Worm (Caenorhabditis elegans): ENCODE measurements around the gene etr-1.

- no peak for TF ChIP-seq aly-2 (tag; optimal IDR thresholded peaks at IDR 0.05)
- TF ChIP-seq zag-1 (tag; optimal IDR thresholded peaks at IDR 0.05), result no peak
- no peak for TF ChIP-seq elt-2 (tag; optimal IDR thresholded peaks at IDR 0.05)
These were observed 37.3 kb upstream of the etr-1 start, which contains the start of gene nmur-2 for ce11 chrII:124904-125303.

Measured in whole organism, L3 larva.